Fruit fly (Drosophila melanogaster) whole organism, embryonic: ENCODE data around the gene Ptp99A.

ENCODE experiments used
- B-H2 ChIP-seq: fragments of 200-800 bp; sonication (Bioruptor generic); optimal IDR thresholded peaks from 2 replicates; lab custom pipeline; 2018; ENCODE audit warnings: missing biosample characterization, mild to moderate bottlenecking, missing genetic modification characterization
- CG10209 ChIP-seq: fragments of 200-800 bp; sonication (Bioruptor generic); optimal IDR thresholded peaks from 3 replicates; lab custom pipeline; 2017; ENCODE audit warnings: missing biosample characterization, mild to moderate bottlenecking, missing genetic modification characterization, missing genetic modification reagents
- CG10979 ChIP-seq: fragments of 200-800 bp; sonication (Bioruptor generic); optimal IDR thresholded peaks from 2 replicates; lab custom pipeline; 2018; ENCODE audit warnings: missing biosample characterization, mild to moderate bottlenecking, missing genetic modification characterization, moderate library complexity
- CG11695 ChIP-seq: fragments of 200-800 bp; sonication (Bioruptor generic); IDR thresholded peaks from 3 replicates; pipeline ENCODE4 v1.3.6; 2022; ENCODE audit warnings: missing biosample characterization, missing genetic modification characterization
- CG14441 ChIP-seq: fragments of 200-800 bp; sonication (Bioruptor generic); IDR thresholded peaks from 2 replicates; pipeline ENCODE4 v1.3.6; 2022; ENCODE audit warnings: missing biosample characterization, missing genetic modification characterization
- CG14710 ChIP-seq: fragments of 200-800 bp; sonication (Bioruptor generic); optimal IDR thresholded peaks from 3 replicates; lab custom pipeline; 2019; ENCODE audit warnings: missing biosample characterization, mild to moderate bottlenecking, missing genetic modification characterization, moderate library complexity
- CG15269 ChIP-seq: fragments of 200-800 bp; sonication (Bioruptor generic); optimal IDR thresholded peaks from 2 replicates; lab custom pipeline; 2018; ENCODE audit warnings: missing biosample characterization, mild to moderate bottlenecking, missing genetic modification characterization, moderate library complexity
- CG1529 ChIP-seq: fragments of 200-800 bp; sonication (Bioruptor generic); optimal IDR thresholded peaks from 3 replicates; lab custom pipeline; 2018; ENCODE audit warnings: missing biosample characterization, missing genetic modification characterization
- CG1603 ChIP-seq: fragments of 200-800 bp; sonication (Bioruptor generic); optimal IDR thresholded peaks from 2 replicates; lab custom pipeline; 2019; ENCODE audit warnings: missing biosample characterization, mild to moderate bottlenecking, missing genetic modification characterization, moderate library complexity
- CG16779 ChIP-seq: fragments of 200-800 bp; sonication (Bioruptor generic); IDR thresholded peaks from 2 replicates; pipeline ENCODE4 v1.3.6; 2022; ENCODE audit warnings: missing biosample characterization, missing genetic modification characterization
- CG2202 ChIP-seq: fragments of 200-800 bp; sonication (Bioruptor generic); optimal IDR thresholded peaks from 2 replicates; lab custom pipeline; 2018; ENCODE audit warnings: missing biosample characterization, mild to moderate bottlenecking, missing genetic modification characterization
- CG3407 ChIP-seq: fragments of 200-800 bp; sonication (Bioruptor generic); optimal IDR thresholded peaks from 2 replicates; lab custom pipeline; 2018; ENCODE audit warnings: missing biosample characterization, mild to moderate bottlenecking, missing genetic modification characterization
- CG7839 ChIP-seq: fragments of 200-800 bp; sonication (Bioruptor generic); optimal IDR thresholded peaks from 3 replicates; lab custom pipeline; 2018; ENCODE audit warnings: missing biosample characterization, mild to moderate bottlenecking, missing genetic modification characterization, moderate library complexity
- CG8290 ChIP-seq, 3 experiments: fragments of 200-800 bp; sonication (Bioruptor generic); optimal IDR thresholded peaks; 2 replicates each; lab custom pipeline; 2016 to 2019; ENCODE audit warnings: missing biosample characterization in 3 of 3, missing genetic modification characterization in 3 of 3, mild to moderate bottlenecking in 2 of 3, moderate library complexity in 1 of 3
- CHES-1-like ChIP-seq: fragments of 200-800 bp; sonication (Bioruptor generic); optimal IDR thresholded peaks from 2 replicates; lab custom pipeline; 2016; ENCODE audit warnings: missing biosample characterization, missing genetic modification characterization
- CoRest ChIP-seq: fragments of 200-800 bp; sonication (Bioruptor generic); optimal IDR thresholded peaks from 3 replicates; lab custom pipeline; 2018; ENCODE audit warnings: missing biosample characterization, mild to moderate bottlenecking, missing genetic modification characterization, moderate library complexity
- Deaf1 ChIP-seq: fragments of 200-800 bp; optimal IDR thresholded peaks from 3 replicates; lab custom pipeline; 2019; ENCODE audit warnings: missing biosample characterization, mild to moderate bottlenecking, missing genetic modification characterization, moderate library complexity
- Ets97D ChIP-seq: fragments of 200-800 bp; sonication (Bioruptor generic); optimal IDR thresholded peaks from 3 replicates; lab custom pipeline; 2016; ENCODE audit warnings: missing biosample characterization, missing genetic modification characterization
- Jarid2 ChIP-seq: fragments of 200-800 bp; sonication (Bioruptor generic); optimal IDR thresholded peaks from 3 replicates; lab custom pipeline; 2017; ENCODE audit warnings: mild to moderate bottlenecking, missing biosample characterization, missing genetic modification reagents, missing genetic modification characterization
- Med ChIP-seq: fragments of 200-800 bp; sonication (Bioruptor generic); peaks from one replicate; lab custom pipeline; 2016; ENCODE audit warnings: missing biosample characterization, missing genetic modification characterization, mild to moderate bottlenecking, inconsistent platforms, moderate library complexity
- Nf-YA ChIP-seq: fragments of 200-800 bp; sonication (Bioruptor generic); IDR thresholded peaks from 2 replicates; pipeline ENCODE4 v1.3.6; 2022; ENCODE audit warnings: missing biosample characterization, missing genetic modification characterization
- Ravus ChIP-seq: fragments of 200-800 bp; sonication (Bioruptor generic); IDR thresholded peaks from 2 replicates; pipeline ENCODE4 v1.3.6; 2022; ENCODE audit warnings: missing biosample characterization, missing genetic modification characterization
- Sry-β ChIP-seq: fragments of 200-800 bp; sonication (Bioruptor generic); optimal IDR thresholded peaks from 2 replicates; lab custom pipeline; 2018; ENCODE audit warnings: missing biosample characterization, mild to moderate bottlenecking, missing genetic modification characterization, moderate library complexity
- btn ChIP-seq: fragments of 200-800 bp; sonication (Bioruptor generic); optimal IDR thresholded peaks from 2 replicates; lab custom pipeline; 2016; ENCODE audit warnings: missing biosample characterization, missing genetic modification characterization
- cwo ChIP-seq: fragments of 200-800 bp; sonication (Bioruptor generic); optimal IDR thresholded peaks from 3 replicates; lab custom pipeline; 2017; ENCODE audit warnings: missing biosample characterization, missing genetic modification characterization, mild to moderate bottlenecking, moderate library complexity, missing genetic modification reagents
- dmrt11E ChIP-seq: fragments of 200-800 bp; sonication (Bioruptor generic); optimal IDR thresholded peaks from 3 replicates; lab custom pipeline; 2018; ENCODE audit warnings: missing biosample characterization, mild to moderate bottlenecking, missing genetic modification characterization, moderate library complexity
- fd64A ChIP-seq: fragments of 200-800 bp; sonication (Bioruptor generic); optimal IDR thresholded peaks from 3 replicates; lab custom pipeline; 2018; ENCODE audit warnings: missing biosample characterization, mild to moderate bottlenecking, missing genetic modification characterization
- gcm ChIP-seq: fragments of 200-800 bp; sonication (Bioruptor generic); optimal IDR thresholded peaks from 2 replicates; lab custom pipeline; 2019; ENCODE audit warnings: missing biosample characterization, mild to moderate bottlenecking, missing genetic modification characterization, moderate library complexity
- hkb ChIP-seq, 2 experiments: fragments of 200-800 bp in 1 of 2; fragments of >200 bp in 1 of 2; sonication (Bioruptor generic) in 1 of 2; IDR thresholded peaks in 1 of 2; optimal IDR thresholded peaks in 1 of 2; 2 replicates each; pipeline versions ENCODE4 v1.3.6 to Lab custom; 2017 to 2022; ENCODE audit warnings: missing biosample characterization in 1 of 2, missing genetic modification characterization in 1 of 2
- kah ChIP-seq: fragments of 200-800 bp; sonication (Bioruptor generic); optimal IDR thresholded peaks from 2 replicates; lab custom pipeline; 2018; ENCODE audit warnings: missing biosample characterization, mild to moderate bottlenecking, missing genetic modification characterization
- nau ChIP-seq: fragments of 200-800 bp; sonication (Bioruptor generic); optimal IDR thresholded peaks from 3 replicates; lab custom pipeline; 2017; ENCODE audit warnings: missing biosample characterization, mild to moderate bottlenecking, missing genetic modification characterization, missing genetic modification reagents
- nmo ChIP-seq: fragments of 200-800 bp; sonication (Bioruptor generic); optimal IDR thresholded peaks from 2 replicates; lab custom pipeline; 2018; ENCODE audit warnings: missing biosample characterization, mild to moderate bottlenecking, missing genetic modification characterization, moderate library complexity
- row ChIP-seq: fragments of 200-800 bp; sonication (Bioruptor generic); IDR thresholded peaks from 3 replicates; pipeline ENCODE4 v1.3.6; 2022; ENCODE audit warnings: missing biosample characterization, missing genetic modification characterization
- run ChIP-seq: fragments of 200-800 bp; sonication (Bioruptor generic); optimal IDR thresholded peaks from 3 replicates; lab custom pipeline; 2018; ENCODE audit warnings: missing biosample characterization, mild to moderate bottlenecking, missing genetic modification characterization
- sens ChIP-seq: fragments of 200-800 bp; sonication (Bioruptor generic); peaks from one replicate; lab custom pipeline; 2016; ENCODE audit warnings: missing biosample characterization, missing genetic modification characterization
- shn ChIP-seq: fragments of 200-800 bp; sonication (Bioruptor generic); optimal IDR thresholded peaks from 3 replicates; lab custom pipeline; 2016; ENCODE audit warnings: missing biosample characterization, missing genetic modification characterization
- slp2 ChIP-seq: fragments of 200-800 bp; sonication (Bioruptor generic); optimal IDR thresholded peaks from 2 replicates; lab custom pipeline; 2016; ENCODE audit warnings: missing biosample characterization, missing genetic modification characterization
- tll ChIP-seq, 2 experiments: fragments of 200-800 bp in 1 of 2; fragments of >200 bp in 1 of 2; sonication (Bioruptor generic) in 1 of 2; optimal IDR thresholded peaks; 2 replicates each; lab custom pipeline; 2017 to 2019; ENCODE audit warnings: missing biosample characterization in 2 of 2, missing genetic modification characterization in 2 of 2, mild to moderate bottlenecking in 1 of 2, moderate library complexity in 1 of 2
- tna ChIP-seq: fragments of 200-800 bp; sonication (Bioruptor generic); IDR thresholded peaks from 2 replicates; pipeline ENCODE4 v1.3.6; 2022; ENCODE audit warnings: missing biosample characterization, missing genetic modification characterization; ENCODE audit not compliant: partially characterized antibody
- tup ChIP-seq: fragments of 200-800 bp; sonication (Bioruptor generic); optimal IDR thresholded peaks from 2 replicates; lab custom pipeline; 2016; ENCODE audit warnings: missing biosample characterization, mild to moderate bottlenecking, missing genetic modification characterization, moderate library complexity
- usp ChIP-seq: fragments of >200 bp; optimal IDR thresholded peaks from 2 replicates; lab custom pipeline; 2017; ENCODE audit warnings: missing biosample characterization, missing genetic modification characterization
- vnd ChIP-seq: fragments of 200-800 bp; sonication (Bioruptor generic); IDR thresholded peaks from 3 replicates; pipeline ENCODE4 v1.3.6; 2022; ENCODE audit warnings: missing biosample characterization, missing genetic modification characterization; ENCODE audit not compliant: partially characterized antibody
- vvl ChIP-seq: fragments of 200-800 bp; sonication (Bioruptor generic); IDR thresholded peaks from 2 replicates; pipeline ENCODE4 v1.3.6; 2022; ENCODE audit warnings: missing biosample characterization, missing genetic modification characterization
- z ChIP-seq: fragments of 200-800 bp; sonication (Bioruptor generic); IDR thresholded peaks from 3 replicates; pipeline ENCODE4 v1.3.6; 2022; ENCODE audit warnings: missing biosample characterization, missing genetic modification characterization
- zen2 ChIP-seq: fragments of 200-800 bp; sonication (Bioruptor generic); IDR thresholded peaks from 3 replicates; pipeline ENCODE4 v1.3.6; 2022; ENCODE audit warnings: missing biosample characterization, missing genetic modification characterization; ENCODE audit not compliant: partially characterized antibody

Gene Ptp99A

DNA sequence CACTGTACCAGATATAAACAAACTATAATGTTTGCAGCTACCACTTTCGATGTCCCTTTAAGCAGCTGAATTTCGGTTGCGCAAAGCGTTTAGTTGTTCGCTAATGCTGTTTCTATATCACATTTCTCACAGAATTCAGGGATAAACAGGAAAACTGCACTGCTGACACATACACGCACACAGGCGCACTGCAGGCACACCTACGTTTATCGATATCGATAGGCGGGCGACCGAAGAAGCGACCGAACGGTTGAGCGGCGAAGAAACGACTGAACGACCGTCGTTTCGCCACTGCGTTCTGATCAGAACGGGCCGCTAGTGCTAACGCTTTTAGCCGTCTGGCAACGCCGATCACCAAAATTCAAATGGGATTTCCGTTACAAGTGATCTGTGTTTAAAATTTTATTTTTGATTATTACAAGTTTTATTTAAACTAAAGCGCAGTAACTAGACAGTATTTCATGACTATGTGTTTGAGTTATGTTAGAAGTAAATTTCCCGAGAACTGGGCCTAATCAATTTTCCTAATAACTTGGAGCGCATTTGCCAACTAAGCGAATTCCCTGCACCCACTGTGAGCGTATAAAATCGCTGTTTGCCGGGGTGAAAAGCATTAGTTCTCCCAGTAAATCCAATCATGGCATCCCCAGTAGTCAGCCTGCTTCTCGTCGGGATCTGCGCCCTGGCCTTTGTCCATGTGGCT lies 115.9 kb downstream of the Ptp99A start, which contains the start of the genes CG2310 and Diedel (continued):
- peak; percentile 61 for TF ChIP-seq Ets97D (GFP tag; lab: Kevin White, UChicago)
- TF ChIP-seq zen2 (GFP tag; lab: Robert Waterston, UW): no peak
- peak; percentile 65 for TF ChIP-seq CG1603 (tag; lab: Kevin White, UChicago)
- no peak for TF ChIP-seq CG15269 (tag; lab: Kevin White, UChicago)
- no peak for TF ChIP-seq CG1529 (GFP tag; lab: Kevin White, UChicago)
- peak; percentile 37; the same call in 1 of the 2 replicates for TF ChIP-seq vvl (GFP tag; lab: Robert Waterston, UW)
- TF ChIP-seq CG14441: 0 out of 2 replicates have a peak, but pooled peaks have one; percentile 8
- TF ChIP-seq CG10209: peak; percentile 99
- peak; percentile 7 for TF ChIP-seq CG3407 (GFP tag; lab: Kevin White, UChicago)
- TF ChIP-seq, all 482 proteins: peak for 143

DNA sequence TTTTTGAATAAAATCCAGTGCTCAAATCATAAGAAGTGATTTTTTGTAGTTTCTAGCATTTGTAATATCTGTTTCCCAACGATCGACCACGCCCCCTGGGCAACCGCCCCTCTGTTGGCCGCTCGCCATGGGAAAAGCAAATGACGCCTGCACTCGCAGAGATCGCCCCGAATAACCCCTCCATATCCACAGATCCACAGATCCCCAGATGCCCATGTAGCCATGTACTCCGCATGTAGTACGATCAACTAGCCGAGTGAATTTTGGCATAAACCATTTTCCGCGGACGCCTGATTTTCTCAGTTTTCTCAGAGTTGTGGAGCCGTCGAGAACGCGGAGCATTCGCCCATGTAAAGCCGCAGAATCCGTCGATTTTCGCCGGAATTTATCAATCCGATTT lies 117.0 kb downstream of the Ptp99A start, which contains the start of gene FipoQ:
FipoQ (plus strand) TSS at position 301 of the 400 bp plus-strand sequence.
- TF ChIP-seq run (tag; lab: Kevin White, UChicago) (no peak), vnd (GFP tag; lab: Robert Waterston, UW) (0 out of 3 replicates have a peak, but pooled peaks have one; percentile 9), Med (GFP tag; lab: Kevin White, UChicago) (no peak), tna (0 out of 2 replicates have a peak, but pooled peaks have one; percentile 39), CG8290 (GFP tag; optimal IDR thresholded peaks at IDR 0.05; lab: Kevin White, UChicago) (no peak), CG8290 (tag; optimal IDR thresholded peaks at IDR 0.05; lab: Kevin White, UChicago) (no peak), gcm (GFP tag; lab: Kevin White, UChicago) (no peak), dmrt11E (tag; lab: Kevin White, UChicago) (no peak), CoRest (tag; lab: Kevin White, UChicago) (no peak), CG16779 (GFP tag; lab: Robert Waterston, UW) (no peak), z (GFP tag; lab: Robert Waterston, UW) (0 out of 3 replicates have a peak, but pooled peaks have one; percentile 26), tup (GFP tag; lab: Kevin White, UChicago) (no peak), hkb (optimal IDR thresholded peaks at IDR 0.05; lab: Kevin White, UChicago) (no peak), hkb (GFP tag; IDR thresholded peaks at IDR 0.05; lab: Robert Waterston, UW) (no peak)

DNA sequence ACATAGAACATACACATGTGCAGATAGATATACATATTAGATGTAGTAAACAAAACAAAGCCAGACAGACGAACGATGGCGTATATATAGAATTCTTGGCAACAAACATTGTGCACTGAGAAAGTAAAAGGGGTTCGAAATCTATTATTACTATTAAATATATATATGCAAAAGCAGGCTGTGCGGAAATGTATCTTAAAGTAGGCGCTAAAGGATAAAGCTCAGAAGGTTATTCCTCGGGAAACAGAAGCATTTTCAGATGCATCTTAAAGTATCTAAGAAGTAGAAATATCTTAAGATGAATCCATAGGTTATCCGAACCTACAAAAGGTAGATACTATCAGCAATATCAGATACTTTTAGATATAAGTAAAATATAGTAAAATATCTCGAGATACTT lies 118.4 kb downstream of the Ptp99A start:
- TF ChIP-seq row (GFP tag; lab: Robert Waterston, UW) (peak; percentile 42; the same call in 2 of the 3 replicates), Ravus (no peak), B-H2 (GFP tag; lab: Kevin White, UChicago) (no peak), CHES-1-like (GFP tag; lab: Kevin White, UChicago) (no peak), CG14710 (tag; lab: Kevin White, UChicago) (peak; percentile 4), kah (GFP tag; lab: Kevin White, UChicago) (no peak), Jarid2 (GFP tag; lab: Kevin White, UChicago) (no peak), cwo (GFP tag; lab: Kevin White, UChicago) (no peak), Deaf1 (tag; lab: Kevin White, UChicago) (no peak), usp (GFP tag; lab: Kevin White, UChicago) (no peak), btn (GFP tag; lab: Kevin White, UChicago) (no peak), sens (GFP tag; lab: Kevin White, UChicago) (peak; percentile 57), CG7839 (tag; lab: Kevin White, UChicago) (peak; percentile 17), CG11695 (no peak), CG2202 (tag; lab: Kevin White, UChicago) (no peak), Nf-YA (GFP tag; lab: Robert Waterston, UW) (no peak), nmo (GFP tag; lab: Kevin White, UChicago) (peak; percentile 39), tll (GFP tag; optimal IDR thresholded peaks at IDR 0.05; lab: Kevin White, UChicago) (no peak), slp2 (GFP tag; lab: Kevin White, UChicago) (no peak), CG10979 (tag; lab: Kevin White, UChicago) (peak; percentile 2), nau (GFP tag; lab: Kevin White, UChicago) (no peak), fd64A (GFP tag; lab: Kevin White, UChicago) (no peak), shn (GFP tag; lab: Kevin White, UChicago) (no peak), Sry-β (GFP tag; lab: Kevin White, UChicago) (no peak)
